Fruit fly (Drosophila melanogaster) whole organism, embryonic: ENCODE data around the gene Targ2.
A peak's percentile ranks its signal among the peaks of the same experiment; 100 is the strongest.

Source experiments
- Abd-B ChIP-seq: fragments of 200-800 bp; sonication (Bioruptor generic); optimal IDR thresholded peaks from 2 replicates; lab custom pipeline; 2018; ENCODE audit warnings: missing biosample characterization, mild to moderate bottlenecking, missing genetic modification characterization, moderate library complexity
- Bdp1 ChIP-seq: fragments of 200-800 bp; sonication (Bioruptor generic); optimal IDR thresholded peaks from 3 replicates; lab custom pipeline; 2016; ENCODE audit warnings: missing biosample characterization, missing genetic modification characterization
- CG10209 ChIP-seq: fragments of 200-800 bp; sonication (Bioruptor generic); optimal IDR thresholded peaks from 3 replicates; lab custom pipeline; 2017; ENCODE audit warnings: missing biosample characterization, mild to moderate bottlenecking, missing genetic modification characterization, missing genetic modification reagents
- CG10431 ChIP-seq: fragments of 200-800 bp; sonication (Bioruptor generic); optimal IDR thresholded peaks from 3 replicates; lab custom pipeline; 2018; ENCODE audit warnings: missing biosample characterization, mild to moderate bottlenecking, missing genetic modification characterization
- CG10979 ChIP-seq: fragments of 200-800 bp; sonication (Bioruptor generic); optimal IDR thresholded peaks from 2 replicates; lab custom pipeline; 2018; ENCODE audit warnings: missing biosample characterization, mild to moderate bottlenecking, missing genetic modification characterization, moderate library complexity
- CG13296 ChIP-seq: fragments of 200-800 bp; sonication (Bioruptor generic); optimal IDR thresholded peaks from 3 replicates; lab custom pipeline; 2018; ENCODE audit warnings: missing biosample characterization, mild to moderate bottlenecking, missing genetic modification characterization
- CG14014 ChIP-seq: fragments of 200-800 bp; sonication (Bioruptor generic); IDR thresholded peaks from 2 replicates; pipeline ENCODE4 v1.3.6; 2022; ENCODE audit warnings: missing biosample characterization, missing genetic modification characterization
- CG14965 ChIP-seq: fragments of 200-800 bp; sonication (Bioruptor generic); optimal IDR thresholded peaks from 2 replicates; lab custom pipeline; 2016; ENCODE audit warnings: missing biosample characterization, missing genetic modification characterization, borderline replicate concordance
- CG1529 ChIP-seq: fragments of 200-800 bp; sonication (Bioruptor generic); optimal IDR thresholded peaks from 3 replicates; lab custom pipeline; 2018; ENCODE audit warnings: missing biosample characterization, missing genetic modification characterization
- CG15479 ChIP-seq: fragments of 200-800 bp; sonication (Bioruptor generic); optimal IDR thresholded peaks from 3 replicates; lab custom pipeline; 2019; ENCODE audit warnings: missing biosample characterization, mild to moderate bottlenecking, missing genetic modification characterization, moderate library complexity
- CG17568 ChIP-seq: fragments of 200-800 bp; sonication (Bioruptor generic); optimal IDR thresholded peaks from 2 replicates; lab custom pipeline; 2018; ENCODE audit warnings: missing biosample characterization, mild to moderate bottlenecking, missing genetic modification characterization, moderate library complexity
- CG1832 ChIP-seq: fragments of 200-800 bp; sonication (Bioruptor generic); optimal IDR thresholded peaks from 2 replicates; lab custom pipeline; 2017; ENCODE audit warnings: missing biosample characterization, mild to moderate bottlenecking, missing genetic modification characterization, inconsistent platforms
- CG2120 ChIP-seq: fragments of 200-800 bp; sonication (Bioruptor generic); optimal IDR thresholded peaks from 3 replicates; lab custom pipeline; 2016; ENCODE audit warnings: missing biosample characterization, missing genetic modification characterization
- CG2875 ChIP-seq: fragments of 200-800 bp; sonication (Bioruptor generic); optimal IDR thresholded peaks from 2 replicates; lab custom pipeline; 2017; ENCODE audit warnings: missing biosample characterization, mild to moderate bottlenecking, missing genetic modification characterization, missing genetic modification reagents
- CG32532 ChIP-seq: fragments of 200-800 bp; sonication (Bioruptor generic); IDR thresholded peaks from 2 replicates; pipeline ENCODE4 v1.3.6; 2022; ENCODE audit warnings: missing biosample characterization, missing genetic modification characterization
- CG32767 ChIP-seq: fragments of 200-800 bp; sonication (Bioruptor generic); IDR thresholded peaks from 2 replicates; pipeline ENCODE4 v1.3.6; 2022; ENCODE audit warnings: missing biosample characterization, missing genetic modification characterization
- CG32772 ChIP-seq: fragments of 200-800 bp; sonication (Bioruptor generic); IDR thresholded peaks from 2 replicates; pipeline ENCODE4 v1.3.6; 2022; ENCODE audit warnings: missing biosample characterization, missing genetic modification characterization
- CG4854 ChIP-seq: fragments of 200-800 bp; sonication (Bioruptor generic); optimal IDR thresholded peaks from 2 replicates; lab custom pipeline; 2016; ENCODE audit warnings: missing biosample characterization, missing genetic modification characterization, inconsistent platforms
- CG7745 ChIP-seq: fragments of 200-800 bp; sonication (Bioruptor generic); optimal IDR thresholded peaks from 2 replicates; lab custom pipeline; 2018; ENCODE audit warnings: missing biosample characterization, mild to moderate bottlenecking, missing genetic modification characterization, moderate library complexity
- CG8089 ChIP-seq: fragments of 200-800 bp; sonication (Bioruptor generic); optimal IDR thresholded peaks from 3 replicates; lab custom pipeline; 2016; ENCODE audit warnings: missing biosample characterization, missing genetic modification characterization
- CG8478 ChIP-seq: fragments of >200 bp; optimal IDR thresholded peaks from 2 replicates; lab custom pipeline; 2018
- CG9797 ChIP-seq: fragments of 200-800 bp; sonication (Bioruptor generic); optimal IDR thresholded peaks from 3 replicates; lab custom pipeline; 2018; ENCODE audit warnings: missing biosample characterization, mild to moderate bottlenecking, missing genetic modification characterization
- CkIIα-i1 ChIP-seq: fragments of 200-800 bp; sonication (Bioruptor generic); IDR thresholded peaks from 2 replicates; pipeline ENCODE4 v1.3.6; 2022; ENCODE audit warnings: missing biosample characterization, missing genetic modification characterization
- Dll ChIP-seq: fragments of 200-800 bp; sonication (Bioruptor generic); IDR thresholded peaks from 4 replicates; pipeline ENCODE4 v1.3.6; 2022; ENCODE audit warnings: missing biosample characterization, missing genetic modification characterization; ENCODE audit not compliant: partially characterized antibody
- Drgx ChIP-seq: fragments of 200-800 bp; sonication (Bioruptor generic); IDR thresholded peaks from 2 replicates; pipeline ENCODE4 v1.3.6; 2022; ENCODE audit warnings: missing biosample characterization, missing genetic modification characterization
- Lhr ChIP-seq: fragments of 200-800 bp; sonication (Bioruptor generic); optimal IDR thresholded peaks from 3 replicates; lab custom pipeline; 2017; ENCODE audit warnings: mild to moderate bottlenecking, missing biosample characterization, missing genetic modification reagents, missing genetic modification characterization
- NfI ChIP-seq: fragments of 200-800 bp; sonication (Bioruptor generic); optimal IDR thresholded peaks from 3 replicates; lab custom pipeline; 2018; ENCODE audit warnings: missing biosample characterization, mild to moderate bottlenecking, missing genetic modification characterization, moderate library complexity
- Pdp1 ChIP-seq, 2 experiments: fragments of 200-800 bp; sonication (Bioruptor generic); optimal IDR thresholded peaks; 3 replicates each; lab custom pipeline; 2016; ENCODE audit warnings: missing biosample characterization in 2 of 2, missing genetic modification characterization in 2 of 2, mild to moderate bottlenecking in 1 of 2, moderate library complexity in 1 of 2
- Ptx1 ChIP-seq: fragments of 200-800 bp; sonication (Bioruptor generic); IDR thresholded peaks from 2 replicates; pipeline ENCODE4 v1.3.6; 2022; ENCODE audit warnings: missing biosample characterization, missing genetic modification characterization
- Rfx ChIP-seq: fragments of 200-800 bp; sonication (Bioruptor generic); IDR thresholded peaks from 2 replicates; pipeline ENCODE4 v1.3.6; 2022; ENCODE audit warnings: missing biosample characterization, missing genetic modification characterization
- Sox100B ChIP-seq: fragments of 200-800 bp; sonication (Bioruptor generic); optimal IDR thresholded peaks from 3 replicates; lab custom pipeline; 2018; ENCODE audit warnings: missing biosample characterization, mild to moderate bottlenecking, missing genetic modification characterization
- Sox102F ChIP-seq: fragments of 200-800 bp; sonication (Bioruptor generic); optimal IDR thresholded peaks from 2 replicates; lab custom pipeline; 2018; ENCODE audit warnings: missing biosample characterization, mild to moderate bottlenecking, missing genetic modification characterization, moderate library complexity
- Taf1 ChIP-seq: fragments of 200-800 bp; sonication (Bioruptor generic); IDR thresholded peaks from 2 replicates; pipeline ENCODE4 v1.3.6; 2022; ENCODE audit warnings: missing biosample characterization, missing genetic modification characterization
- Xbp1 ChIP-seq: fragments of 200-800 bp; sonication (Bioruptor generic); optimal IDR thresholded peaks from 3 replicates; lab custom pipeline; 2016; ENCODE audit warnings: missing biosample characterization, mild to moderate bottlenecking, missing genetic modification characterization
- aop ChIP-seq: fragments of 200-800 bp; sonication (Bioruptor generic); IDR thresholded peaks from 2 replicates; pipeline ENCODE4 v1.3.6; 2022; ENCODE audit warnings: missing biosample characterization, missing genetic modification characterization
- ash1 ChIP-seq: fragments of 200-800 bp; sonication (Bioruptor generic); optimal IDR thresholded peaks from 2 replicates; lab custom pipeline; 2018; ENCODE audit warnings: missing biosample characterization, mild to moderate bottlenecking, missing genetic modification characterization
- dpn ChIP-seq, 2 experiments: fragments of 200-800 bp; sonication (Bioruptor generic); optimal IDR thresholded peaks; 3 replicates each; lab custom pipeline; 2016; ENCODE audit warnings: missing biosample characterization in 2 of 2, missing genetic modification characterization in 2 of 2
- ems ChIP-seq: fragments of 200-800 bp; sonication (Bioruptor generic); optimal IDR thresholded peaks from 3 replicates; lab custom pipeline; 2016; ENCODE audit warnings: missing biosample characterization, missing genetic modification characterization
- fu2 ChIP-seq: fragments of 200-800 bp; sonication (Bioruptor generic); optimal IDR thresholded peaks from 2 replicates; lab custom pipeline; 2016; ENCODE audit warnings: missing biosample characterization, missing genetic modification characterization
- gcm ChIP-seq: fragments of 200-800 bp; sonication (Bioruptor generic); optimal IDR thresholded peaks from 2 replicates; lab custom pipeline; 2019; ENCODE audit warnings: missing biosample characterization, mild to moderate bottlenecking, missing genetic modification characterization, moderate library complexity
- jigr1 ChIP-seq: fragments of 200-800 bp; sonication (Bioruptor generic); IDR thresholded peaks from 3 replicates; pipeline ENCODE4 v1.3.6; 2022; ENCODE audit warnings: missing biosample characterization, missing genetic modification characterization
- lmd ChIP-seq: fragments of 200-800 bp; sonication (Bioruptor generic); IDR thresholded peaks from 2 replicates; pipeline ENCODE4 v1.3.6; 2022; ENCODE audit warnings: missing biosample characterization, missing genetic modification characterization
- nerfin-2 ChIP-seq: fragments of 200-800 bp; sonication (Bioruptor generic); IDR thresholded peaks from 2 replicates; pipeline ENCODE4 v1.3.6; 2022; ENCODE audit warnings: missing biosample characterization, missing genetic modification characterization; ENCODE audit not compliant: partially characterized antibody
- nom ChIP-seq: fragments of 200-800 bp; sonication (Bioruptor generic); optimal IDR thresholded peaks from 2 replicates; lab custom pipeline; 2017; ENCODE audit warnings: missing biosample characterization, missing genetic modification characterization, mild to moderate bottlenecking, moderate library complexity, missing genetic modification reagents
- onecut ChIP-seq: fragments of 200-800 bp; sonication (Bioruptor generic); IDR thresholded peaks from 2 replicates; pipeline ENCODE4 v1.3.6; 2022; ENCODE audit warnings: missing biosample characterization, missing genetic modification characterization
- org-1 ChIP-seq: fragments of 200-800 bp; sonication (Bioruptor generic); optimal IDR thresholded peaks from 2 replicates; lab custom pipeline; 2017; ENCODE audit warnings: missing biosample characterization, missing genetic modification characterization
- ranshi ChIP-seq: fragments of 200-800 bp; sonication (Bioruptor generic); IDR thresholded peaks from 2 replicates; pipeline ENCODE4 v1.3.6; 2022; ENCODE audit warnings: missing biosample characterization, missing genetic modification characterization
- run ChIP-seq: fragments of 200-800 bp; sonication (Bioruptor generic); optimal IDR thresholded peaks from 3 replicates; lab custom pipeline; 2018; ENCODE audit warnings: missing biosample characterization, mild to moderate bottlenecking, missing genetic modification characterization
- schlank ChIP-seq: fragments of 200-800 bp; sonication (Bioruptor generic); optimal IDR thresholded peaks from 2 replicates; lab custom pipeline; 2018; ENCODE audit warnings: missing biosample characterization, mild to moderate bottlenecking, missing genetic modification characterization
- tap ChIP-seq: fragments of 200-800 bp; optimal IDR thresholded peaks from 3 replicates; lab custom pipeline; 2019; ENCODE audit warnings: missing biosample characterization, mild to moderate bottlenecking, missing genetic modification characterization, moderate library complexity
- zen ChIP-seq: fragments of 200-800 bp; sonication (Bioruptor generic); optimal IDR thresholded peaks from 3 replicates; lab custom pipeline; 2018; ENCODE audit warnings: missing biosample characterization, mild to moderate bottlenecking, missing genetic modification characterization, moderate library complexity

Gene Targ2

DNA sequence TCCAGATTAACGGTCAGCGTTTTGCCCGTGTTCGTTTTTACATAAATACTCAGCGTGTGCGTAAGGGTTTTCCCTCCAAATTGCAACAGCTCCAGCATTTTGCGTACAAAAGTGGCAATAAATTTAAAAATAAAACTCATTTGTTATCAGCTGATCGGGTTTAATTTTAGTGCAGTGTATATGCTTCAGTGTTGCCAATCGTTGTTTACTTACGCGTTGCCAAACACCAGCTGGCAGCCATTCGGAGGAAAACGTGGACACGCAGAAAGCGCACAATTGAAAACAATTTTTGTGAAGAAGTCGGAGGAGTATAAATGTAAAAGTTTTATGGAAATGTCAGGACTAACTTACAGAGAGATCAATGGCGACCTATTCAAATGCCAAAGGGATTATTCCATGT, 6.5 kb downstream of the Targ2 start, which contains the start of the genes Targ3 and park (continued):
- no peak for TF ChIP-seq ash1 (GFP tag; lab: Kevin White, UChicago)
- no peak for TF ChIP-seq CG10431
- TF ChIP-seq CG2875 (GFP tag; lab: Kevin White, UChicago) = no peak
- TF ChIP-seq zen = no peak
- no peak for TF ChIP-seq CG17568 (GFP tag; lab: Kevin White, UChicago)
- TF ChIP-seq schlank (tag; lab: Kevin White, UChicago) = no peak
- TF ChIP-seq CG4854 (GFP tag; lab: Kevin White, UChicago) = peak; percentile 99
- TF ChIP-seq CG32767 (GFP tag; lab: Robert Waterston, UW) = no peak
- TF ChIP-seq NfI (GFP tag; lab: Kevin White, UChicago) = peak; percentile 55
- no peak for TF ChIP-seq CG15479 (GFP tag; lab: Kevin White, UChicago)
- TF ChIP-seq jigr1 = no peak
- TF ChIP-seq tap = no peak
- TF ChIP-seq CG1529 (GFP tag; lab: Kevin White, UChicago) = no peak
- TF ChIP-seq Lhr = no peak
- no peak for TF ChIP-seq CG8478 (lab: Kevin White, UChicago)
- TF ChIP-seq org-1 (GFP tag; lab: Kevin White, UChicago) = no peak
- no peak for TF ChIP-seq CG8089 (GFP tag; lab: Kevin White, UChicago)
- TF ChIP-seq Ptx1 (GFP tag; lab: Robert Waterston, UW) = no peak
- TF ChIP-seq CkIIα-i1 = no peak
- TF ChIP-seq CG14965 (GFP tag; lab: Kevin White, UChicago) = no peak
- TF ChIP-seq CG32532 (GFP tag; lab: Robert Waterston, UW) = no peak
- 0 out of 4 replicates have a peak, but pooled peaks have one; percentile 43 for TF ChIP-seq Dll (GFP tag; lab: Robert Waterston, UW)
- peak; percentile 1 for TF ChIP-seq CG10979 (tag; lab: Kevin White, UChicago)
- no peak for TF ChIP-seq run
- peak; percentile 60 for TF ChIP-seq Xbp1 (GFP tag; lab: Kevin White, UChicago)
- TF ChIP-seq Drgx (GFP tag; lab: Robert Waterston, UW) = no peak
- TF ChIP-seq ranshi (GFP tag; lab: Robert Waterston, UW) = no peak
- no peak for TF ChIP-seq nom (GFP tag; lab: Kevin White, UChicago)
- peak; percentile 21 for TF ChIP-seq fu2 (GFP tag; lab: Kevin White, UChicago)
- TF ChIP-seq Rfx (GFP tag; lab: Robert Waterston, UW) = peak; percentile 35; the same call in 1 of the 2 replicates
- peak; percentile 1 for TF ChIP-seq CG13296 (GFP tag; lab: Kevin White, UChicago)
- peak; percentile 33 to 50 for TF ChIP-seq dpn (GFP tag; optimal IDR thresholded peaks at IDR 0.05; lab: Kevin White, UChicago)
- no peak for TF ChIP-seq CG32772 (GFP tag; lab: Robert Waterston, UW)
- TF ChIP-seq gcm = no peak
- peak; percentile 9 for TF ChIP-seq CG9797 (GFP tag; lab: Kevin White, UChicago)
- TF ChIP-seq aop (GFP tag; lab: Robert Waterston, UW) = no peak
- TF ChIP-seq CG14014 (GFP tag; lab: Robert Waterston, UW) = no peak
- TF ChIP-seq Taf1 (GFP tag; lab: Robert Waterston, UW) = no peak
- TF ChIP-seq CG7745 (tag; lab: Kevin White, UChicago) = no peak
- no peak for TF ChIP-seq Sox102F
- no peak for TF ChIP-seq Abd-B
- TF ChIP-seq lmd (GFP tag; lab: Robert Waterston, UW) = no peak
- TF ChIP-seq CG10209 (GFP tag; lab: Kevin White, UChicago) = peak; percentile 30
- peak; percentile 2 for TF ChIP-seq Bdp1 (GFP tag; lab: Kevin White, UChicago)
- no peak for TF ChIP-seq CG1832 (GFP tag; lab: Kevin White, UChicago)
- TF ChIP-seq CG2120 = peak; percentile 77
- TF ChIP-seq Sox100B (GFP tag; lab: Kevin White, UChicago) = no peak
- TF ChIP-seq ems (GFP tag; lab: Kevin White, UChicago) = peak; percentile 40
- TF ChIP-seq nerfin-2 (GFP tag; lab: Robert Waterston, UW) = no peak
- no peak for TF ChIP-seq onecut (GFP tag; lab: Robert Waterston, UW)
- TF ChIP-seq Pdp1 (GFP tag; optimal IDR thresholded peaks at IDR 0.05; lab: Kevin White, UChicago) = peak in 1 of 2 experiments; percentile 4
